Fruit fly (Drosophila melanogaster) whole organism, prepupa: ENCODE measurements around the gene dpr16.

ENCODE experiments used
- Blimp-1 ChIP-seq: fragments of 200-800 bp; sonication (Bioruptor generic); optimal IDR thresholded peaks from 3 replicates; lab custom pipeline; 2017; ENCODE audit warnings: missing biosample characterization, missing genetic modification characterization, mild to moderate bottlenecking, moderate library complexity, missing genetic modification reagents
- CG10631 ChIP-seq: fragments of 200-800 bp; sonication (Bioruptor generic); optimal IDR thresholded peaks from 2 replicates; lab custom pipeline; 2016; ENCODE audit warnings: missing biosample characterization, missing genetic modification characterization
- CG11294 ChIP-seq: fragments of 200-800 bp; sonication (Bioruptor generic); IDR thresholded peaks from 2 replicates; pipeline ENCODE4 v1.3.6; 2022; ENCODE audit warnings: missing biosample characterization, missing genetic modification characterization
- CG11902 ChIP-seq: fragments of 200-800 bp; sonication (Bioruptor generic); optimal IDR thresholded peaks from 3 replicates; lab custom pipeline; 2016; ENCODE audit warnings: missing biosample characterization, missing genetic modification characterization
- CG15336 ChIP-seq: fragments of 200-800 bp; sonication (Bioruptor generic); IDR thresholded peaks from 2 replicates; pipeline ENCODE4 v1.3.6; 2022; ENCODE audit warnings: missing biosample characterization, missing genetic modification characterization
- CG1621 ChIP-seq: fragments of 200-800 bp; sonication (Bioruptor generic); optimal IDR thresholded peaks from 3 replicates; lab custom pipeline; 2018; ENCODE audit warnings: missing biosample characterization, mild to moderate bottlenecking, missing genetic modification characterization
- CG16779 ChIP-seq: fragments of 200-800 bp; sonication (Bioruptor generic); optimal IDR thresholded peaks from 3 replicates; lab custom pipeline; 2017; ENCODE audit warnings: missing biosample characterization, mild to moderate bottlenecking, missing genetic modification characterization
- CG3032 ChIP-seq: fragments of 200-800 bp; optimal IDR thresholded peaks from 2 replicates; lab custom pipeline; 2019; ENCODE audit warnings: missing biosample characterization, mild to moderate bottlenecking, missing genetic modification characterization, moderate library complexity
- CG31627 ChIP-seq: fragments of 200-800 bp; sonication (Bioruptor generic); optimal IDR thresholded peaks from 3 replicates; lab custom pipeline; 2016; ENCODE audit warnings: missing biosample characterization, missing genetic modification characterization
- CG32006 ChIP-seq: fragments of 200-800 bp; sonication (Bioruptor generic); optimal IDR thresholded peaks from 3 replicates; lab custom pipeline; 2017; ENCODE audit warnings: missing biosample characterization, mild to moderate bottlenecking, missing genetic modification characterization
- CG34406 ChIP-seq: fragments of 200-800 bp; sonication (Bioruptor generic); optimal IDR thresholded peaks from 3 replicates; lab custom pipeline; 2016; ENCODE audit warnings: missing biosample characterization, missing genetic modification characterization
- CG4318 ChIP-seq: fragments of 200-800 bp; sonication (Bioruptor generic); optimal IDR thresholded peaks from 3 replicates; lab custom pipeline; 2017; ENCODE audit warnings: missing biosample characterization, mild to moderate bottlenecking, missing genetic modification characterization
- CG6276 ChIP-seq: fragments of 200-800 bp; sonication (Bioruptor generic); optimal IDR thresholded peaks from 2 replicates; lab custom pipeline; 2017; ENCODE audit warnings: missing biosample characterization, mild to moderate bottlenecking, missing genetic modification characterization
- CG6792 ChIP-seq: fragments of 200-800 bp; sonication (Bioruptor generic); optimal IDR thresholded peaks from 3 replicates; lab custom pipeline; 2016; ENCODE audit warnings: missing biosample characterization, missing genetic modification characterization
- CG6808 ChIP-seq: fragments of 200-800 bp; sonication (Bioruptor generic); optimal IDR thresholded peaks from 3 replicates; lab custom pipeline; 2017; ENCODE audit warnings: missing biosample characterization, missing genetic modification characterization, mild to moderate bottlenecking, moderate library complexity, missing genetic modification reagents
- CG6854 ChIP-seq: fragments of 200-800 bp; sonication (Bioruptor generic); optimal IDR thresholded peaks from 2 replicates; lab custom pipeline; 2017; ENCODE audit warnings: missing biosample characterization, mild to moderate bottlenecking, missing genetic modification characterization
- CG7368 ChIP-seq: fragments of 200-800 bp; sonication (Bioruptor generic); optimal IDR thresholded peaks from 3 replicates; lab custom pipeline; 2016; ENCODE audit warnings: missing biosample characterization, missing genetic modification characterization
- CG8119 ChIP-seq: fragments of 200-800 bp; sonication (Bioruptor generic); IDR thresholded peaks from 3 replicates; pipeline ENCODE4 v1.3.6; 2022; ENCODE audit warnings: missing biosample characterization, missing genetic modification characterization
- CG8632 ChIP-seq: fragments of 200-800 bp; sonication (Bioruptor generic); optimal IDR thresholded peaks from 3 replicates; lab custom pipeline; 2016; ENCODE audit warnings: missing biosample characterization, missing genetic modification characterization
- Eip75B ChIP-seq: fragments of 200-800 bp; sonication (Bioruptor generic); optimal IDR thresholded peaks from 3 replicates; lab custom pipeline; 2016; ENCODE audit warnings: missing biosample characterization, missing genetic modification characterization
- Ets21C ChIP-seq: fragments of 200-800 bp; sonication (Bioruptor generic); optimal IDR thresholded peaks from 3 replicates; lab custom pipeline; 2016; ENCODE audit warnings: missing biosample characterization, missing genetic modification characterization
- Ets96B ChIP-seq: fragments of 200-800 bp; optimal IDR thresholded peaks from 2 replicates; lab custom pipeline; 2019; ENCODE audit warnings: missing biosample characterization, mild to moderate bottlenecking, missing genetic modification characterization, moderate library complexity
- Gug ChIP-seq: fragments of 200-800 bp; sonication (Bioruptor generic); IDR thresholded peaks from 2 replicates; pipeline ENCODE4 v1.3.6; 2022; ENCODE audit warnings: missing biosample characterization, missing genetic modification characterization
- Hr38 ChIP-seq: sonication (Bioruptor generic); optimal IDR thresholded peaks from 2 replicates; lab custom pipeline; 2016; ENCODE audit warnings: missing biosample characterization, missing genetic modification characterization
- Hr4 ChIP-seq: fragments of 200-800 bp; sonication (Bioruptor generic); optimal IDR thresholded peaks from 3 replicates; lab custom pipeline; 2016; ENCODE audit warnings: missing biosample characterization, missing genetic modification characterization
- Met ChIP-seq: fragments of 200-800 bp; sonication (Bioruptor generic); optimal IDR thresholded peaks from 3 replicates; lab custom pipeline; 2016; ENCODE audit warnings: missing biosample characterization, missing genetic modification characterization
- Smox ChIP-seq: fragments of 200-800 bp; sonication (Bioruptor generic); optimal IDR thresholded peaks from 3 replicates; lab custom pipeline; 2016; ENCODE audit warnings: missing biosample characterization, missing genetic modification characterization
- Sox102F ChIP-seq: fragments of 200-800 bp; sonication (Bioruptor generic); optimal IDR thresholded peaks from 2 replicates; lab custom pipeline; 2016; ENCODE audit warnings: missing biosample characterization, mild to moderate bottlenecking, missing genetic modification characterization
- Sox14 ChIP-seq: fragments of 200-800 bp; sonication (Bioruptor generic); optimal IDR thresholded peaks from 3 replicates; lab custom pipeline; 2016; ENCODE audit warnings: missing biosample characterization, missing genetic modification characterization
- Sox15 ChIP-seq: fragments of 200-800 bp; sonication (Bioruptor generic); optimal IDR thresholded peaks from 3 replicates; lab custom pipeline; 2016; ENCODE audit warnings: missing biosample characterization, missing genetic modification characterization
- achi ChIP-seq: fragments of 200-800 bp; sonication (Bioruptor generic); optimal IDR thresholded peaks from 3 replicates; lab custom pipeline; 2016; ENCODE audit warnings: missing biosample characterization, missing genetic modification characterization
- acj6 ChIP-seq: fragments of 200-800 bp; sonication (Bioruptor generic); optimal IDR thresholded peaks from 3 replicates; lab custom pipeline; 2016; ENCODE audit warnings: missing biosample characterization, missing genetic modification characterization
- cyc ChIP-seq: fragments of 200-800 bp; sonication (Bioruptor generic); optimal IDR thresholded peaks from 3 replicates; lab custom pipeline; 2016; ENCODE audit warnings: missing biosample characterization, missing genetic modification characterization
- dac ChIP-seq: fragments of 200-800 bp; sonication (Bioruptor generic); optimal IDR thresholded peaks from 2 replicates; lab custom pipeline; 2017; ENCODE audit warnings: missing biosample characterization, mild to moderate bottlenecking, missing genetic modification characterization
- dsx ChIP-seq: fragments of 200-800 bp; optimal IDR thresholded peaks from 3 replicates; lab custom pipeline; 2019; ENCODE audit warnings: missing biosample characterization, mild to moderate bottlenecking, missing genetic modification characterization, moderate library complexity; ENCODE audit not compliant: poor library complexity, severe bottlenecking
- eg ChIP-seq: fragments of 200-800 bp; sonication (Bioruptor generic); IDR thresholded peaks from 3 replicates; pipeline ENCODE4 v1.3.6; 2022; ENCODE audit warnings: missing biosample characterization, missing genetic modification characterization
- esn ChIP-seq: fragments of 200-800 bp; sonication (Bioruptor generic); optimal IDR thresholded peaks from 2 replicates; lab custom pipeline; 2016; ENCODE audit warnings: missing biosample characterization, mild to moderate bottlenecking, missing genetic modification characterization, moderate library complexity
- fd59A ChIP-seq: fragments of 200-800 bp; sonication (Bioruptor generic); optimal IDR thresholded peaks from 2 replicates; lab custom pipeline; 2017; ENCODE audit warnings: missing biosample characterization, mild to moderate bottlenecking, missing genetic modification characterization, missing genetic modification reagents
- fd85E ChIP-seq: fragments of 200-800 bp; sonication (Bioruptor generic); optimal IDR thresholded peaks from 3 replicates; lab custom pipeline; 2016; ENCODE audit warnings: missing biosample characterization, missing genetic modification characterization
- fkh ChIP-seq: fragments of 200-800 bp; sonication (Bioruptor generic); optimal IDR thresholded peaks from 3 replicates; lab custom pipeline; 2017; ENCODE audit warnings: missing biosample characterization, mild to moderate bottlenecking, missing genetic modification characterization, moderate library complexity
- net ChIP-seq: fragments of 200-800 bp; sonication (Bioruptor generic); optimal IDR thresholded peaks from 3 replicates; lab custom pipeline; 2016; ENCODE audit warnings: missing biosample characterization, missing genetic modification characterization
- pdm3 ChIP-seq: fragments of 200-800 bp; sonication (Bioruptor generic); optimal IDR thresholded peaks from 3 replicates; lab custom pipeline; 2016; ENCODE audit warnings: missing biosample characterization, missing genetic modification characterization
- salr ChIP-seq, 2 experiments: fragments of 200-800 bp; sonication (Bioruptor generic); optimal IDR thresholded peaks; 3 replicates each; lab custom pipeline; 2016 to 2018; ENCODE audit warnings: missing biosample characterization in 2 of 2, missing genetic modification characterization in 2 of 2, mild to moderate bottlenecking in 1 of 2
- spab ChIP-seq: fragments of 200-800 bp; sonication (Bioruptor generic); optimal IDR thresholded peaks from 2 replicates; lab custom pipeline; 2017; ENCODE audit warnings: missing biosample characterization, mild to moderate bottlenecking, missing genetic modification characterization, missing genetic modification reagents
- ss ChIP-seq, 2 experiments: fragments of 200-800 bp; sonication (Bioruptor generic); optimal IDR thresholded peaks; 2 replicates in 1 of 2; 3 replicates in 1 of 2; lab custom pipeline; 2017 to 2018; ENCODE audit warnings: mild to moderate bottlenecking in 2 of 2, missing biosample characterization in 2 of 2, missing genetic modification characterization in 2 of 2, moderate library complexity in 1 of 2
- svp ChIP-seq: fragments of 200-800 bp; sonication (Bioruptor generic); peaks from one replicate; lab custom pipeline; 2016; ENCODE audit warnings: missing biosample characterization, missing genetic modification characterization
- topi ChIP-seq: fragments of 200-800 bp; sonication (Bioruptor generic); optimal IDR thresholded peaks from 3 replicates; lab custom pipeline; 2016; ENCODE audit warnings: missing biosample characterization, missing genetic modification characterization
- vri ChIP-seq: fragments of 200-800 bp; sonication (Bioruptor generic); optimal IDR thresholded peaks from 3 replicates; lab custom pipeline; 2016; ENCODE audit warnings: missing biosample characterization, mild to moderate bottlenecking, missing genetic modification characterization

The dpr16 gene

dm6 chr3R:5126884-5127283, 23.8 kb upstream of the dpr16 start (continued):
- TF ChIP-seq Blimp-1 (peak; percentile 16), Gug (no peak), Sox102F (GFP tag; lab: Kevin White, UChicago) (no peak), acj6 (GFP tag; lab: Kevin White, UChicago) (peak; percentile 3), CG15336 (GFP tag; lab: Robert Waterston, UW) (no peak), dsx (GFP tag; lab: Kevin White, UChicago) (peak; percentile 10), Met (GFP tag; lab: Kevin White, UChicago) (peak; percentile 0), Smox (GFP tag; lab: Kevin White, UChicago) (no peak), topi (peak; percentile 12), ss (GFP tag; optimal IDR thresholded peaks at IDR 0.05; lab: Kevin White, UChicago) (no peak), CG3032 (tag; lab: Kevin White, UChicago) (peak; percentile 24)

DNA sequence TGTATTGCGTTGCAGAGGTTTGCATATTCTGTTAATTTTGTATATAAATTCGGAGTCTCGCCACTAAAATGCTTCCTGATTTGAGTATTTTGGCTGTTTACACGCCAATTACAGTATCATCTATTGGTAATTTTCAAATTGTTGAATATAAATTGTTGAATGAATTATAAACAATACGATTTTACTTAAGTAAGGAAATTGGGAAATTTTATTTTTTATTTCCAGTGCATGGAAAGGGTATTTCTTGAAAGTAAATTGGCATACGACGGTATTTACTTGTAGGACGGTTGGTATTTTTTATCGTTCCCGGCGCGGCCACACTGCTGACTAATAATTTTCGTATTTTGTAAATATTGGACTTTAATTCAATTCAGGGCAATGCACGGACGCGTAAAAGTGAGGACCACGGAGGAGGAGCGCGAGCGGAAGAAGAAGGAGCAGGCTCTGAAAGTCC, 22.9 kb upstream of the dpr16 start, which contains the start of gene RabGGTa:
RabGGTa (plus strand) TSS at position 298 of the 454 bp plus-strand sequence.
- TF ChIP-seq CG8119 (GFP tag; lab: Robert Waterston, UW) (peak; percentile 78), Hr4 (GFP tag; lab: Kevin White, UChicago) (peak; percentile 78), spab (peak; percentile 8), CG6808 (GFP tag; lab: Kevin White, UChicago) (peak; percentile 54), CG16779 (tag; lab: Kevin White, UChicago) (peak; percentile 15), svp (GFP tag; lab: Kevin White, UChicago) (peak; percentile 87), Met (GFP tag; lab: Kevin White, UChicago) (peak; percentile 74), CG11902 (GFP tag; lab: Kevin White, UChicago) (peak; percentile 25), vri (peak; percentile 8), CG6276 (peak; percentile 59), CG10631 (peak; percentile 72), dsx (GFP tag; lab: Kevin White, UChicago) (peak; percentile 37), CG7368 (peak; percentile 35), Sox14 (GFP tag; lab: Kevin White, UChicago) (peak; percentile 73), Eip75B (GFP tag; lab: Kevin White, UChicago) (peak; percentile 68), Blimp-1 (peak; percentile 17), CG11294 (GFP tag; lab: Robert Waterston, UW) (peak; percentile 47; the same call in 1 of the 2 replicates), CG6854 (GFP tag; lab: Kevin White, UChicago) (no peak), acj6 (GFP tag; lab: Kevin White, UChicago) (peak; percentile 72), topi (peak; percentile 72), CG31627 (GFP tag; lab: Kevin White, UChicago) (peak; percentile 67), Hr38 (GFP tag; lab: Kevin White, UChicago) (no peak), fd85E (GFP tag; lab: Kevin White, UChicago) (no peak), CG4318 (GFP tag; lab: Kevin White, UChicago) (peak; percentile 46), pdm3 (GFP tag; lab: Kevin White, UChicago) (peak; percentile 70), CG3032 (tag; lab: Kevin White, UChicago) (peak; percentile 74), CG32006 (GFP tag; lab: Kevin White, UChicago) (peak; percentile 80), Ets21C (GFP tag; lab: Kevin White, UChicago) (peak; percentile 52), achi (GFP tag; lab: Kevin White, UChicago) (peak; percentile 69), fd59A (peak; percentile 5), dac (peak; percentile 24), CG1621 (tag; lab: Kevin White, UChicago) (peak; percentile 42), esn (GFP tag; lab: Kevin White, UChicago) (peak; percentile 77), Ets96B (tag; lab: Kevin White, UChicago) (peak; percentile 64), CG15336 (GFP tag; lab: Robert Waterston, UW) (peak; percentile 71), eg (peak; percentile 76), Sox15 (GFP tag; lab: Kevin White, UChicago) (peak; percentile 29), net (peak; percentile 50), CG6792 (GFP tag; lab: Kevin White, UChicago) (peak; percentile 38), CG8632 (GFP tag; lab: Kevin White, UChicago) (peak; percentile 42), Gug (peak; percentile 63), CG34406 (GFP tag; lab: Kevin White, UChicago) (peak; percentile 65), salr (GFP tag; optimal IDR thresholded peaks at IDR 0.05; lab: Kevin White, UChicago) (peak; percentile 26 to 48), cyc (peak; percentile 55), fkh (GFP tag; lab: Kevin White, UChicago) (peak; percentile 81)
